Worm (Caenorhabditis elegans) whole organism, L2 larva: Measurements from ENCODE around the gene F19H8.2.

ENCODE experiments used
- ama-1 ChIP-seq: fragments of 150-350 bp; optimal IDR thresholded peaks from 2 replicates; lab custom pipeline; 2018; ENCODE audit warnings: inconsistent platforms
- elt-1 ChIP-seq: fragments of 150-350 bp; optimal IDR thresholded peaks from 2 replicates; lab custom pipeline; 2014; ENCODE audit warnings: missing biosample characterization, missing genetic modification characterization
- fos-1 ChIP-seq: fragments of 150-350 bp; optimal IDR thresholded peaks from 2 replicates; lab custom pipeline; 2014; ENCODE audit warnings: missing biosample characterization, missing genetic modification characterization
- sma-3 ChIP-seq: sonication (generic microtip); optimal IDR thresholded peaks from 2 replicates; lab custom pipeline; 2016; ENCODE audit warnings: missing genetic modification reagents, missing genetic modification characterization, missing compliant biosample characterization
- unc-55 ChIP-seq: fragments of 150-350 bp; sonication (generic microtip); optimal IDR thresholded peaks from 3 replicates; lab custom pipeline; 2014; ENCODE audit warnings: missing biosample characterization, missing genetic modification reagents, missing genetic modification characterization

ce11 chrII:14626883-14627282 is 21.2 kb upstream of the F19H8.2 start:
- TF ChIP-seq sma-3 (GFP tag; lab: Kevin White, UChicago) (no peak), unc-55 (GFP tag; lab: Kevin White, UChicago) (no peak), fos-1 (tag; lab: Kevin White, UChicago) (no peak), elt-1 (tag; lab: Kevin White, UChicago) (no peak), ama-1 (no peak)
